Fruit fly (Drosophila melanogaster) whole organism, prepupa: ENCODE results near the gene HUWE1.

ENCODE experiments used
- Blimp-1 ChIP-seq: fragments of 200-800 bp; sonication (Bioruptor generic); optimal IDR thresholded peaks from 3 replicates; lab custom pipeline; 2017; ENCODE audit warnings: missing biosample characterization, missing genetic modification characterization, mild to moderate bottlenecking, moderate library complexity, missing genetic modification reagents
- CG11902 ChIP-seq: fragments of 200-800 bp; sonication (Bioruptor generic); optimal IDR thresholded peaks from 3 replicates; lab custom pipeline; 2016; ENCODE audit warnings: missing biosample characterization, missing genetic modification characterization
- CG15336 ChIP-seq: fragments of 200-800 bp; sonication (Bioruptor generic); IDR thresholded peaks from 2 replicates; pipeline ENCODE4 v1.3.6; 2022; ENCODE audit warnings: missing biosample characterization, missing genetic modification characterization
- CG3032 ChIP-seq: fragments of 200-800 bp; optimal IDR thresholded peaks from 2 replicates; lab custom pipeline; 2019; ENCODE audit warnings: missing biosample characterization, mild to moderate bottlenecking, missing genetic modification characterization, moderate library complexity
- CG31627 ChIP-seq: fragments of 200-800 bp; sonication (Bioruptor generic); optimal IDR thresholded peaks from 3 replicates; lab custom pipeline; 2016; ENCODE audit warnings: missing biosample characterization, missing genetic modification characterization
- CG34406 ChIP-seq: fragments of 200-800 bp; sonication (Bioruptor generic); optimal IDR thresholded peaks from 3 replicates; lab custom pipeline; 2016; ENCODE audit warnings: missing biosample characterization, missing genetic modification characterization
- CG3919 ChIP-seq: fragments of 200-800 bp; sonication (Bioruptor generic); optimal IDR thresholded peaks from 3 replicates; lab custom pipeline; 2016; ENCODE audit warnings: missing biosample characterization, missing genetic modification characterization
- CG4318 ChIP-seq: fragments of 200-800 bp; sonication (Bioruptor generic); optimal IDR thresholded peaks from 3 replicates; lab custom pipeline; 2017; ENCODE audit warnings: missing biosample characterization, mild to moderate bottlenecking, missing genetic modification characterization
- CG6163 ChIP-seq: fragments of 200-800 bp; sonication (Bioruptor generic); IDR thresholded peaks from 3 replicates; pipeline ENCODE4 v1.3.6; 2022; ENCODE audit warnings: missing biosample characterization, missing genetic modification characterization
- CG6276 ChIP-seq: fragments of 200-800 bp; sonication (Bioruptor generic); optimal IDR thresholded peaks from 2 replicates; lab custom pipeline; 2017; ENCODE audit warnings: missing biosample characterization, mild to moderate bottlenecking, missing genetic modification characterization
- CG6792 ChIP-seq: fragments of 200-800 bp; sonication (Bioruptor generic); optimal IDR thresholded peaks from 3 replicates; lab custom pipeline; 2016; ENCODE audit warnings: missing biosample characterization, missing genetic modification characterization
- CG6808 ChIP-seq: fragments of 200-800 bp; sonication (Bioruptor generic); optimal IDR thresholded peaks from 3 replicates; lab custom pipeline; 2017; ENCODE audit warnings: missing biosample characterization, missing genetic modification characterization, mild to moderate bottlenecking, moderate library complexity, missing genetic modification reagents
- CG6854 ChIP-seq: fragments of 200-800 bp; sonication (Bioruptor generic); optimal IDR thresholded peaks from 2 replicates; lab custom pipeline; 2017; ENCODE audit warnings: missing biosample characterization, mild to moderate bottlenecking, missing genetic modification characterization
- CG8119 ChIP-seq: fragments of 200-800 bp; sonication (Bioruptor generic); IDR thresholded peaks from 3 replicates; pipeline ENCODE4 v1.3.6; 2022; ENCODE audit warnings: missing biosample characterization, missing genetic modification characterization
- CG8632 ChIP-seq: fragments of 200-800 bp; sonication (Bioruptor generic); optimal IDR thresholded peaks from 3 replicates; lab custom pipeline; 2016; ENCODE audit warnings: missing biosample characterization, missing genetic modification characterization
- CG9139 ChIP-seq: fragments of 200-800 bp; sonication (Bioruptor generic); optimal IDR thresholded peaks from 3 replicates; lab custom pipeline; 2017; ENCODE audit warnings: missing biosample characterization, mild to moderate bottlenecking, missing genetic modification characterization
- Eip75B ChIP-seq: fragments of 200-800 bp; sonication (Bioruptor generic); optimal IDR thresholded peaks from 3 replicates; lab custom pipeline; 2016; ENCODE audit warnings: missing biosample characterization, missing genetic modification characterization
- Eip93F ChIP-seq: fragments of 200-800 bp; sonication (Bioruptor generic); optimal IDR thresholded peaks from 2 replicates; lab custom pipeline; 2016; ENCODE audit warnings: missing biosample characterization, mild to moderate bottlenecking, missing genetic modification characterization
- Gug ChIP-seq: fragments of 200-800 bp; sonication (Bioruptor generic); IDR thresholded peaks from 2 replicates; pipeline ENCODE4 v1.3.6; 2022; ENCODE audit warnings: missing biosample characterization, missing genetic modification characterization
- Hr38 ChIP-seq: sonication (Bioruptor generic); optimal IDR thresholded peaks from 2 replicates; lab custom pipeline; 2016; ENCODE audit warnings: missing biosample characterization, missing genetic modification characterization
- Hr4 ChIP-seq: fragments of 200-800 bp; sonication (Bioruptor generic); optimal IDR thresholded peaks from 3 replicates; lab custom pipeline; 2016; ENCODE audit warnings: missing biosample characterization, missing genetic modification characterization
- OdsH ChIP-seq: fragments of 200-800 bp; sonication (Bioruptor generic); optimal IDR thresholded peaks from 3 replicates; lab custom pipeline; 2016; ENCODE audit warnings: missing biosample characterization, missing genetic modification characterization
- Smox ChIP-seq: fragments of 200-800 bp; sonication (Bioruptor generic); optimal IDR thresholded peaks from 3 replicates; lab custom pipeline; 2016; ENCODE audit warnings: missing biosample characterization, missing genetic modification characterization
- Sox102F ChIP-seq: fragments of 200-800 bp; sonication (Bioruptor generic); optimal IDR thresholded peaks from 2 replicates; lab custom pipeline; 2016; ENCODE audit warnings: missing biosample characterization, mild to moderate bottlenecking, missing genetic modification characterization
- Sox15 ChIP-seq: fragments of 200-800 bp; sonication (Bioruptor generic); optimal IDR thresholded peaks from 3 replicates; lab custom pipeline; 2016; ENCODE audit warnings: missing biosample characterization, missing genetic modification characterization
- acj6 ChIP-seq: fragments of 200-800 bp; sonication (Bioruptor generic); optimal IDR thresholded peaks from 3 replicates; lab custom pipeline; 2016; ENCODE audit warnings: missing biosample characterization, missing genetic modification characterization
- dsx ChIP-seq: fragments of 200-800 bp; optimal IDR thresholded peaks from 3 replicates; lab custom pipeline; 2019; ENCODE audit warnings: missing biosample characterization, mild to moderate bottlenecking, missing genetic modification characterization, moderate library complexity; ENCODE audit not compliant: poor library complexity, severe bottlenecking
- esn ChIP-seq: fragments of 200-800 bp; sonication (Bioruptor generic); optimal IDR thresholded peaks from 2 replicates; lab custom pipeline; 2016; ENCODE audit warnings: missing biosample characterization, mild to moderate bottlenecking, missing genetic modification characterization, moderate library complexity
- fd85E ChIP-seq: fragments of 200-800 bp; sonication (Bioruptor generic); optimal IDR thresholded peaks from 3 replicates; lab custom pipeline; 2016; ENCODE audit warnings: missing biosample characterization, missing genetic modification characterization
- fkh ChIP-seq: fragments of 200-800 bp; sonication (Bioruptor generic); optimal IDR thresholded peaks from 3 replicates; lab custom pipeline; 2017; ENCODE audit warnings: missing biosample characterization, mild to moderate bottlenecking, missing genetic modification characterization, moderate library complexity
- lz ChIP-seq: fragments of 200-800 bp; sonication (Bioruptor generic); optimal IDR thresholded peaks from 3 replicates; lab custom pipeline; 2016; ENCODE audit warnings: missing biosample characterization, missing genetic modification characterization
- pdm3 ChIP-seq: fragments of 200-800 bp; sonication (Bioruptor generic); optimal IDR thresholded peaks from 3 replicates; lab custom pipeline; 2016; ENCODE audit warnings: missing biosample characterization, missing genetic modification characterization
- salr ChIP-seq, 2 experiments: fragments of 200-800 bp; sonication (Bioruptor generic); optimal IDR thresholded peaks; 3 replicates each; lab custom pipeline; 2016 to 2018; ENCODE audit warnings: missing biosample characterization in 2 of 2, missing genetic modification characterization in 2 of 2, mild to moderate bottlenecking in 1 of 2
- spab ChIP-seq: fragments of 200-800 bp; sonication (Bioruptor generic); optimal IDR thresholded peaks from 2 replicates; lab custom pipeline; 2017; ENCODE audit warnings: missing biosample characterization, mild to moderate bottlenecking, missing genetic modification characterization, missing genetic modification reagents
- ss ChIP-seq, 2 experiments: fragments of 200-800 bp; sonication (Bioruptor generic); optimal IDR thresholded peaks; 2 replicates in 1 of 2; 3 replicates in 1 of 2; lab custom pipeline; 2017 to 2018; ENCODE audit warnings: mild to moderate bottlenecking in 2 of 2, missing biosample characterization in 2 of 2, missing genetic modification characterization in 2 of 2, moderate library complexity in 1 of 2
- svp ChIP-seq: fragments of 200-800 bp; sonication (Bioruptor generic); peaks from one replicate; lab custom pipeline; 2016; ENCODE audit warnings: missing biosample characterization, missing genetic modification characterization
- topi ChIP-seq: fragments of 200-800 bp; sonication (Bioruptor generic); optimal IDR thresholded peaks from 3 replicates; lab custom pipeline; 2016; ENCODE audit warnings: missing biosample characterization, missing genetic modification characterization

HUWE1 gene

dm6 chrX:15762723-15763122 is 50.3 kb downstream of the HUWE1 start, which contains the start of gene Polr3A:
Polr3A (plus strand) TSS chrX:15762956.
- TF ChIP-seq topi: no peak
- no peak for TF ChIP-seq Hr38
- no peak for TF ChIP-seq CG34406 (GFP tag; lab: Kevin White, UChicago)
- no peak for TF ChIP-seq salr (GFP tag; optimal IDR thresholded peaks at IDR 0.05; lab: Kevin White, UChicago)

dm6 chrX:15766395-15766866 is 54.0 kb downstream of the HUWE1 start, which contains the start of gene CG8952:
CG8952 (minus strand) TSS chrX:15766445.
- TF ChIP-seq CG6792 (GFP tag; lab: Kevin White, UChicago) (no peak), CG8632 (GFP tag; lab: Kevin White, UChicago) (no peak), Eip75B (GFP tag; lab: Kevin White, UChicago) (no peak), lz (GFP tag; lab: Kevin White, UChicago) (no peak), Sox102F (GFP tag; lab: Kevin White, UChicago) (no peak), Sox15 (GFP tag; lab: Kevin White, UChicago) (no peak), Smox (GFP tag; lab: Kevin White, UChicago) (no peak), CG6163 (GFP tag; lab: Robert Waterston, UW) (no peak), CG6808 (GFP tag; lab: Kevin White, UChicago) (no peak), CG11902 (GFP tag; lab: Kevin White, UChicago) (no peak), CG3032 (tag; lab: Kevin White, UChicago) (no peak), CG3919 (no peak), CG34406 (GFP tag; lab: Kevin White, UChicago) (no peak), esn (GFP tag; lab: Kevin White, UChicago) (no peak), CG6276 (GFP tag; lab: Kevin White, UChicago) (no peak), Eip93F (GFP tag; lab: Kevin White, UChicago) (no peak), ss (GFP tag; optimal IDR thresholded peaks at IDR 0.05; lab: Kevin White, UChicago) (no peak), Blimp-1 (no peak), pdm3 (GFP tag; lab: Kevin White, UChicago) (no peak)
- TF ChIP-seq, all 60 proteins: peak for 0

DNA sequence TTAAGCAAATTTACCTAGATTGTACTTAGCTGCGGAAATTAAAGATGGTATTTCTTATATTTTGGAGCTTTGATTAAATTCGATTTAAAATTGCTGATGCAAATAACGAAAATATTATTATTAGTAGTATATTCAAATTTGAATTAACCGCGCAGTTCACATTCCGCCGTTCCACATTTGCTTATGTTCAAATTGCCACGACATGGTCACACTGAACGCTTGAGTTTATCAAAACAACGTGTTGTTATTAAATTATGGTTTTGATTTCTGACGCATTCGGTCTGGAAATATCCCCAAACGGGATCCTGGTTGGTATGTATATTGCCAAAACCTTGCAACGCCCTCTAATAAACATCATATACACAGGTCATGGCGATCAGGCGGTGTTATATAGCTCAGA is 57.0 kb downstream of the HUWE1 start, which contains the start of gene CG33172:
Gene CG33172, plus strand, starts transcription at position 208 of the 400 bp plus-strand sequence.
- TF ChIP-seq Eip75B (GFP tag; lab: Kevin White, UChicago): no peak

DNA sequence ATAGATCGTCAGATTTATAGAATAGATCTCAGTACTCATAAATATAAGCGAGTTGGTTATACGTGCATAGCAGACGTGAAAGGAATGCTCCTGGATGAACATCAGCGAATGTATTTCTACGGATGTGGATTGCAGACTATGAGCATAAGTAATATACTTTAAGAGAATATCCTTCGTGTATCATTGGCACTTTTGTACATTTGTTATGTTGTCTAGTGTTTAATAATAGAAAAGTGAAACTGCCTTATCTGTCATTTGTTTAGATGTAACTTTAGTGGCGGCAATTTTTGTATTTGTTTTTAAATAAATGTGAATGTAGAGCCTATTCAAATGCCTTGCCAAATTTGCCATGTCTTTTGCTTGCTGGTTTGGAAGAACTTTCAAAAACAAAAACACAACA is 60.2 kb downstream of the HUWE1 start, which contains the start of gene CG43672:
Gene CG43672, plus strand, starts transcription at position 301 of the 400 bp plus-strand sequence.
- TF ChIP-seq Hr38: no peak
- no peak for TF ChIP-seq dsx (GFP tag; lab: Kevin White, UChicago)
- no peak for TF ChIP-seq pdm3 (GFP tag; lab: Kevin White, UChicago)
- no peak for TF ChIP-seq Gug
- no peak for TF ChIP-seq CG15336 (GFP tag; lab: Robert Waterston, UW)
- TF ChIP-seq Sox102F (GFP tag; lab: Kevin White, UChicago): no peak
- no peak for TF ChIP-seq lz (GFP tag; lab: Kevin White, UChicago)
- TF ChIP-seq, all 60 proteins: peak for 0

DNA sequence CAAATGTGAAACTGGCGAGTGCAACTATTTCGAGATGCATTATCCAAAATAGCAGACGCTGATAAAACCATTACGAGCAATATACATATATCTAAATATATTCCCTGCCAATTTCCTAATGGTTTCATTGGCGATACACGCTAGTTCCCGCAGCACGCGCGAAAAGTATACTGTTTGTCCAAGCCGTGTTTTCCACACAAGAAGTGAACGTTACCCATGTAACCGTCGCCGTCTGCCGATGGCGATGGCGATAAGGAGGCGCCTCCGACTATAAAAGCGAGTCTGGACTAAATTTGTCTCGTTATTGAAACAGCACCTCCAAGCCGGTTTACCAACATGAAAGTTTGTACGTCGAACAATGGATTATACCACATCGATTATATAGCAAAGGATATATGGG is 66.4 kb downstream of the HUWE1 start, which contains the start of gene CG43673:
Gene CG43673, plus strand, starts transcription at position 301 of the 400 bp plus-strand sequence.
- TF ChIP-seq CG8119 (GFP tag; lab: Robert Waterston, UW) (no peak), CG6276 (GFP tag; lab: Kevin White, UChicago) (no peak), CG8632 (GFP tag; lab: Kevin White, UChicago) (no peak), OdsH (no peak), CG6854 (no peak), fkh (GFP tag; lab: Kevin White, UChicago) (no peak), spab (GFP tag; lab: Kevin White, UChicago) (no peak), ss (GFP tag; optimal IDR thresholded peaks at IDR 0.05; lab: Kevin White, UChicago) (no peak), fd85E (no peak), Sox15 (GFP tag; lab: Kevin White, UChicago) (no peak), CG9139 (no peak), acj6 (no peak), CG3919 (no peak), lz (GFP tag; lab: Kevin White, UChicago) (no peak), Blimp-1 (no peak), svp (GFP tag; lab: Kevin White, UChicago) (no peak), CG4318 (GFP tag; lab: Kevin White, UChicago) (no peak), CG31627 (no peak), Hr4 (GFP tag; lab: Kevin White, UChicago) (no peak)
